Worm (Caenorhabditis elegans): Measurements from ENCODE around the gene F57C2.4.

The F57C2.4 gene

DNA sequence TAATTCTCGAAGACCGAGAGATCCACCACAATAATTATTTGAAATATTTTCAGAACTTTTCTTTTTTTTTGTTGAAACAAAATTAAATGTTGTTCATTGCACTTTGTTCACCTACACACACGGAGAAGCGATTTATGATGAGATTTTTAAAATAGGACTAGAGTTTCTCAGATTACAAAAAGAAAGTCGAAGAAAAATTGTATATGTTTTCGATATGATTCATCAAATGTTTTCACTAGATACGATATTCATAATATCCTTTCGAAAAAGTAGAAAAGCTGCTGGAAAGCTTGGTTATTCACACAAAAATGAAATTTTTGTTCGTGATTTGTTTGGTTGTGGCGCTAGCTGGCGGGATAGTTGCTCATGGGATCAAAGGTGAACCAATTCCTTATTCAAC lies at the start of gene F57C2.4:
TSS of gene F57C2.4 (plus strand) at position 301 of the 400 bp plus-strand sequence.
- no peak for TF ChIP-seq unc-62 (GFP tag; optimal IDR thresholded peaks at IDR 0.05)

DNA sequence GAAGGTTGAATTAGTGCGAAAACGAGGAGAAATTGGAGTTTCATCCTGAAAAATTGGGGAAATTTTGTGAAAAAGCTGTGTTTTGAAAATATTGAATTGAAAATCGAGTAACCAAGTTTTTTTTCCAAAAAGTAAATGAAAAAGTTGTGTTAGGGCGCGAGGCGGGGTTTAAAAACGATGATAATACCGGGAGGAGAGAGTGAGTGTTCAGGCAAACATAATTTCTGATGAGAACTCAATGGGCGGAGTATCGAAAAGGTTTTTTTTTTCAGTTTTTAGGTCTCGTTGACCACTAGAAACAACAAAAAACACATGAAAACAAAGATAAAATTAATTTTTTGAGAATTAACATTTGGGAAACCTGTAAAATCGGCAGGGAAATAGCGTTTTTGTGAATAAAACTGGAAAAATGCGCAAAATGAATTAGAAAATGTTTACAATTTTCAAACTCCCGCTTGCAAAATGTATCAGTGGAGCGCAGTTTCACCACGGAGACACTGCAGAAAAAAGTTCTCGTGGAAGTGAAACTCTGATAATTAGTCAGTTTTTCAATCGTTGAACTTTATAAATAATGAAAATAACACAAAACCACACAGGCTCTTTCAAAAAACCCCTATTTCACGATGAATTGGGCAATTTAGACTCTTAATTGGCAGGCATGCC lies 45.4 kb upstream of the F57C2.4 start, which contains the start of gene C13B4.1:
TSS of gene C13B4.1 (minus strand) at position 51 of the 663 bp plus-strand sequence.
- TF ChIP-seq unc-62 (GFP tag; optimal IDR thresholded peaks at IDR 0.05) = no peak

DNA sequence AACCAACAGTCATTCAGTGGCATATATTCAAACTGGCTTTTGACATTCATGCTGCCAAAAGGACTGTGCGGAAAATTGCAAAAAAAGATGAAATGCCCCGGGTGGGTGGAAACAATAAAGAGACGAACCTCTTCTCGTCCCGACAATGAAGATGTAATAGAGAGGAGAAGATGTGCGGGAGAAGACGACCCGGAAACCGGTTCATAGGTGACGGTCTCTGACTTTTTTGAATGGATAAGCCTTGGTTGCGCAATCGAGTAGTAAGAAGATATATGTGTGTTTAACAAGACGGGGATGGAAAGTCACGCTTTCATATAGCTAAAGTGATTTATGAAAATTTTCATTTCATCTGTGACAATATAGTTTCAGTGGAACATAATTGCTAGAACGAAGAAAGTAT lies 44.3 kb upstream of the F57C2.4 start:
- TF ChIP-seq unc-62 (GFP tag; optimal IDR thresholded peaks at IDR 0.05) = no peak

ce11 chrII:14483813-14484212 lies 41.3 kb upstream of the F57C2.4 start:
- TF ChIP-seq unc-62 (GFP tag; optimal IDR thresholded peaks at IDR 0.05) = no peak

DNA sequence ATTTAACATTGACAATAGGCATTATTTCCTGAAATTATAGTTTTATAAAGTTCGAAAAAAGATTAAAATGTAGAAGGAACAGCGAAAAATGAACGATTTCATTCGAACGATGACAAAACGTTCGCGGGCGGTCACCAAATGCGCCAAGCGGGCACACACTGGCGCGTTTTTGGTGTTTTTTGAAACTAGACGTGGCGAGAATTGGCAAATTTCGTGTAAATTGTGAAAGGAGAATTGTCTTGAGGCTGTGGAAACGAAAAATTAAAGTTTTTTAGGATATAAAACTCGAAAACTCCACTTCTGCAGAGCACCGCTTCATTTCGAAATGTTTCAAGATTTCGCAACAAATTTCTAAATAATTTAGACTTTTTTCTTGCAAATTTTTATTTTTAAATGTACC lies 36.5 kb upstream of the F57C2.4 start, which contains the start of gene usp-14:
TSS of gene usp-14 (minus strand) at position 28 of the 400 bp plus-strand sequence.
- no peak for TF ChIP-seq unc-62 (GFP tag; optimal IDR thresholded peaks at IDR 0.05)

DNA sequence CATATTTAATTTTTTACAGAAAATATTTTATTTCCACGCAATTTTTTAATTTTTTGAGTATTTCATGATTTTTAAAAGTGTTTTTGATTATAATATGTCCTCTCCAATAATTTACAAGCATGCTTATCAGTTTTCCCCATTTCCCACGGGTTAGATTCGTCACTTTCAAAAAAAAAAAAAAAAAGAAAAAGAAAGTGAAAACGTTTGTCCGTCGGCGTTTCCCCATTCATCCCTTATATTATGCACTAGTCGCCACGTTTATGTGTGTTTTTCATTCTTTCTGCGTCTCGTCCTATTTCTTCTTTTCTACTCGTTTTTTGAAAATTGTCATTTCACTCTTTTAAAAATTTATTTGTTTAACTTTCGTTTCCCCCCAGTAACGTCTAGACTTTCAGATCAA lies 35.7 kb upstream of the F57C2.4 start, which contains the start of gene vnut-1:
TSS of gene vnut-1 (plus strand) at position 396 of the 400 bp plus-strand sequence.
- no peak for TF ChIP-seq unc-62 (GFP tag; optimal IDR thresholded peaks at IDR 0.05)

DNA sequence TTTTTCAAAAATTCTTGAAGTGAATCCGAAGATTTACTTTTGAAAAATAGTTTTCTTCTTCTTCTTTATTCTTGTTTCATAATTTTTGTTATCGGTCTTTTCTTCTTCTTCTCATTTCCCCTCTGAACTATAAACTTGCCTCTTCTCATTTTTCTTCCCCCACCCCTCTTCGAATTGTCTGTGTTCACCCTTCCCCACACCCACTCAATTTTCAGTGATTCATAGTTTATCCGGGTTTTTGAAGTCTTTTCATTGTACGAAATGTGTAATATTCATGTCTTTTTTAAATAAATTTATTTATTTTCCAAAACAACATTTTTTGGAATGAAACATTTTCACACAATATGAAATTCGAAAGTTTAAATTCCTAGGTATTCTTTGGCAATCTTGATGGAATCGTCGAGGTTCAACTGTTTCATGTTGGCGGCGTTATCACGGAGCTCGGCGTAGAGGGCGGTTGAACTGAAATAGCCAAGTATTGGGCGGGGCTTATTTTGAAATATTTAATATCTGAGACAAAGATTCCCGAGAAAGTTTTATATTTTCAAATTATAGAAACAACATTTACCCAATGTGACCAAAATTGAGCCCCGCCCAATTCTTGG lies 32.4 kb upstream of the F57C2.4 start:
- TF ChIP-seq unc-62 (GFP tag; optimal IDR thresholded peaks at IDR 0.05) = no peak

DNA sequence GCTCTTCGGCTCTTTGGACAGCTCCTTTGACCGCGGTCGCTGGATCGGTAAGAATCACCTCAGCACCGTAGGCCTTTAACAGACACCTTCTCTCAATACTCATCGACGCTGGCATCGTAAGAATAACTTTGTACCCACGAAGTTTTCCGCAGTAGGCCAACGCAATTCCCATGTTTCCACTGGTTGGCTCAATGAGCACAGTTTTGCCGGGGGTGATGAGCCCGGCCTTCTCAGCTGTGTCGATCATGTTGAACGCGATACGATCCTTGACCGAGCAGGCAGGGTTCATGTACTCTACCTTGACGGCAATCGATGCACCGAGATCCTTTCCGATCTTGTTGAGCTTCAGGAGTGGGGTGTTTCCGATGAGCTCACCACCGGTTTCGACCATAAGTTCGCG lies 31.1 kb upstream of the F57C2.4 start:
- no peak for TF ChIP-seq unc-62 (GFP tag; optimal IDR thresholded peaks at IDR 0.05)

- TF ChIP-seq unc-62 (GFP tag; optimal IDR thresholded peaks at IDR 0.05) = no peak
Observed at ce11 chrII:14494414-14494463, 30.9 kb upstream of the F57C2.4 start, which contains the start of gene cysl-2. cysl-2 (minus strand) TSS chrII:14494451.

ce11 chrII:14494464-14494863 lies 30.6 kb upstream of the F57C2.4 start:
- TF ChIP-seq unc-62 (GFP tag; optimal IDR thresholded peaks at IDR 0.05) = no peak

DNA sequence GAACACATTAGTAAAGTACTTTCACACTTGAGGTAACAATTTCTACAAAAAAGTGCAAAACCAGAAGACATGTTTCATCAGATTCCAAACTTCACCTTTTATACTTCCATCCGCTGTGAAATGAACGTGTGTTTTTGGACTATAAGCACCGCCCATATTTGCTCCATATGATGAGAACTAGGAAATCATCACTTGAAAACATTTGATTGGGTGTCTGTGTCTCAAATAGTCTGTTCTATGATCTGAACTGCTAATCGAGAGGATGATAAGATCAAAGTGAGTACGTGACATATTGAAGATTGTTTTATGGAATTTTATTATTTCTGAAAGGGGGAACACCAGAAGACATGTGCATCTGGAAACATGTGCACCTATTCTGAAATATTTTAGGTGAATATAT lies 29.8 kb upstream of the F57C2.4 start:
- TF ChIP-seq unc-62 (GFP tag; optimal IDR thresholded peaks at IDR 0.05) = no peak

ce11 chrII:14496809-14497208 lies 28.3 kb upstream of the F57C2.4 start:
- no peak for TF ChIP-seq unc-62 (GFP tag; optimal IDR thresholded peaks at IDR 0.05)

DNA sequence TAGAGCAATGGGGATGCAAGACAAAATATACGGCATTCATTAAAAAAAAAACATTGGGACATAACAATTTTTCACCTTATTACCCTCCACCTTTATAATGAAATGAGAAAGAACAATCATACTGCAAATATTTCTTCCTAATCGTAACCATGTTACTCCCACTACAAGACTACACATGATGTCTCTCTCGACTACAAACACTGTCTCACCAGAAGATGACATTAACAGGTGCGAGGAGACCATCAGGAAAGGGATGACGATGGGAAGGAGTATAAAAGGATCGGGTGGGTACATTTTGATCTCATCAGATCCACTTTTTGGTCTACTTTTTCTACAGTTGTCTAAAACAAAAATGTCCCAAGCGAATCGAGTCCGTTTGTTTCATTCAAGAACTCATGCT lies 27.3 kb upstream of the F57C2.4 start, which contains the start of gene dhs-8:
TSS of gene dhs-8 (plus strand) at position 179 of the 400 bp plus-strand sequence.
- no peak for TF ChIP-seq unc-62 (GFP tag; optimal IDR thresholded peaks at IDR 0.05)

ce11 chrII:14500122-14500521 lies 25.0 kb upstream of the F57C2.4 start, which contains the start of gene K10H10.4:
K10H10.4 (plus strand) TSS chrII:14500422.
- no peak for TF ChIP-seq unc-62 (GFP tag; optimal IDR thresholded peaks at IDR 0.05)

DNA sequence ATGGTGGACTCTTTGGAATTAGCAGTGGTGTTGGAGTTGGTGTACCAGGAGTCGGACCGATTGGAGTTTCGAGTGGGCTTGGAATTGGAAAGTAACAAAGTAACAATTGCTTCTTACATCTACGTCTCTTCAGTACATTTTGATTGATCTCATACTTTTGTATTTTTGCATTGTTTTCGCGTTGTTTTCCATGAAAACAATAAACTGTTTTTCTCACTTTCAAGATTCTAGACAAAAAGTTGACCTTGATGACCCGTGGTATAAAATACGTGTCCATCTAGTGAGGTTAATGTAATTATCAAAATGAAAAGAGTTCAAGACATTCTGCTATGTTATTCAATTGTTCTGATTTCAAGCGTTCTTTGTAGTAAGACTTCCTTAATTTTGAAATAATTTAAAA lies 23.7 kb upstream of the F57C2.4 start, which contains the start of gene K10H10.5:
TSS of gene K10H10.5 (plus strand) at position 301 of the 400 bp plus-strand sequence.
- TF ChIP-seq unc-62 (GFP tag; optimal IDR thresholded peaks at IDR 0.05) = no peak

- no peak for TF ChIP-seq unc-62 (GFP tag; optimal IDR thresholded peaks at IDR 0.05)
Observed at ce11 chrII:14502997-14503396, 22.1 kb upstream of the F57C2.4 start, which contains the start of gene K10H10.6. K10H10.6 (plus strand) TSS chrII:14503297.

ce11 chrII:14506245-14506644 lies 18.9 kb upstream of the F57C2.4 start, which contains the start of gene K10H10.12:
K10H10.12 (minus strand) TSS chrII:14506345.
- TF ChIP-seq unc-62 (GFP tag; optimal IDR thresholded peaks at IDR 0.05) = no peak
